Fruit fly (Drosophila melanogaster) whole organism, prepupa: ENCODE results near the gene tsl.

Source experiments
- CG3032 ChIP-seq: fragments of 200-800 bp; optimal IDR thresholded peaks from 2 replicates; lab custom pipeline; 2019; ENCODE audit warnings: missing biosample characterization, mild to moderate bottlenecking, missing genetic modification characterization, moderate library complexity
- CG3919 ChIP-seq: fragments of 200-800 bp; sonication (Bioruptor generic); optimal IDR thresholded peaks from 3 replicates; lab custom pipeline; 2016; ENCODE audit warnings: missing biosample characterization, missing genetic modification characterization
- CG6808 ChIP-seq: fragments of 200-800 bp; sonication (Bioruptor generic); optimal IDR thresholded peaks from 3 replicates; lab custom pipeline; 2017; ENCODE audit warnings: missing biosample characterization, missing genetic modification characterization, mild to moderate bottlenecking, moderate library complexity, missing genetic modification reagents
- CG8319 ChIP-seq: fragments of 200-800 bp; sonication (Bioruptor generic); optimal IDR thresholded peaks from 3 replicates; lab custom pipeline; 2016; ENCODE audit warnings: missing biosample characterization, missing genetic modification characterization
- net ChIP-seq: fragments of 200-800 bp; sonication (Bioruptor generic); optimal IDR thresholded peaks from 3 replicates; lab custom pipeline; 2016; ENCODE audit warnings: missing biosample characterization, missing genetic modification characterization
- vri ChIP-seq: fragments of 200-800 bp; sonication (Bioruptor generic); optimal IDR thresholded peaks from 3 replicates; lab custom pipeline; 2016; ENCODE audit warnings: missing biosample characterization, mild to moderate bottlenecking, missing genetic modification characterization

dm6 chr3R:21807264-21807663, 24.9 kb upstream of the tsl start:
- TF ChIP-seq CG8319 (GFP tag; lab: Kevin White, UChicago), result no peak
- TF ChIP-seq CG3032 (tag; lab: Kevin White, UChicago), result no peak
- no peak for TF ChIP-seq CG3919 (GFP tag; lab: Kevin White, UChicago)
- no peak for TF ChIP-seq CG6808 (GFP tag; lab: Kevin White, UChicago)
- TF ChIP-seq vri (GFP tag; lab: Kevin White, UChicago), result no peak
- TF ChIP-seq net (GFP tag; lab: Kevin White, UChicago), result no peak
